Fruit fly (Drosophila melanogaster) whole organism, adult: ENCODE data around the gene CG18747.

Source experiments
- CG7101 ChIP-seq: fragments of 200-800 bp; sonication (Bioruptor generic); optimal IDR thresholded peaks from 2 replicates; lab custom pipeline; 2018; ENCODE audit warnings: missing biosample characterization, mild to moderate bottlenecking, missing genetic modification characterization, moderate library complexity
- Clk ChIP-seq: fragments of 200-800 bp; sonication (Bioruptor generic); optimal IDR thresholded peaks from 2 replicates; lab custom pipeline; 2017; ENCODE audit warnings: missing biosample characterization, missing genetic modification characterization
- bab1 ChIP-seq: fragments of 200-800 bp; sonication (Bioruptor generic); optimal IDR thresholded peaks from 3 replicates; lab custom pipeline; 2019; ENCODE audit warnings: missing biosample characterization, mild to moderate bottlenecking, missing genetic modification characterization, moderate library complexity
- tj ChIP-seq: fragments of 200-800 bp; sonication (Bioruptor generic); optimal IDR thresholded peaks from 3 replicates; lab custom pipeline; 2017; ENCODE audit warnings: missing biosample characterization, mild to moderate bottlenecking, missing genetic modification characterization, moderate library complexity

DNA sequence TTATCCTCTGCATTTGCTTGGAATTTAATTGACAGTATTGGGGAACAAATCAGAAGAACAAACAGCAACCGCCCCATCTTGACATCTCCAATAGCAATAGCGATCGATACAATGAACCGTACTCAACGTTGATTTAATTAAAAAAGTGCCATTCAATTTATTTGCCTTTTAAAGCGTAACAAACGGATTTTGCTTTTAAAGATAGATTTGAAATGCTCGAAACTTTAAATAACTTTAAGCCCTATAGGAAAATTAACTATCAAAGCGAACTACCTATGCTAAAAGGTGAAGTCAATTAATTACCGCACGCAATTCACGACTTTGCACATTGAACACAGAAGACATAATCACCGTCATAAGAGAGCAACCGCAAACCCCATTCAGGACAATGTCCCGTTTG is 43.8 kb downstream of the CG18747 start, which contains the start of gene CG43254:
- TF ChIP-seq tj (GFP tag; lab: Kevin White, UChicago), result no peak
- no peak for TF ChIP-seq CG7101 (tag; lab: Kevin White, UChicago)
- TF ChIP-seq bab1, result no peak
- no peak for TF ChIP-seq Clk (GFP tag; lab: Kevin White, UChicago)
